Worm (Caenorhabditis elegans) whole organism, L4 larva: Measurements from ENCODE around the gene semo-1.

Experiments used
- D1046.2 ChIP-seq: fragments of 200-800 bp; sonication (Bioruptor generic); IDR thresholded peaks from 2 replicates; pipeline ENCODE4 v1.3.6; 2022; ENCODE audit warnings: missing genetic modification characterization, missing compliant biosample characterization
- F49E8.2 ChIP-seq: sonication (generic microtip); optimal IDR thresholded peaks from 2 replicates; lab custom pipeline; 2016; ENCODE audit warnings: missing compliant biosample characterization, mild to moderate bottlenecking, missing genetic modification characterization, borderline replicate concordance
- ctbp-1 ChIP-seq: fragments of 200-800 bp; sonication (Bioruptor generic); IDR thresholded peaks from 2 replicates; pipeline ENCODE4 v1.3.6; 2022; ENCODE audit warnings: missing genetic modification reagents, missing genetic modification characterization, missing compliant biosample characterization
- daf-16 ChIP-seq, 3 experiments: sonication (generic microtip); optimal IDR thresholded peaks; 2 replicates each; lab custom pipeline; 2016 to 2017; ENCODE audit warnings: missing genetic modification characterization in 3 of 3, missing genetic modification reagents in 3 of 3, mild to moderate bottlenecking in 2 of 3, missing compliant biosample characterization in 2 of 3, missing biosample characterization in 1 of 3, moderate library complexity in 1 of 3
- daf-8 ChIP-seq: fragments of 200-800 bp; sonication (Bioruptor generic); IDR thresholded peaks from 2 replicates; pipeline ENCODE4 v1.3.6; 2022; ENCODE audit warnings: missing genetic modification characterization, missing compliant biosample characterization
- hif-1 ChIP-seq, 2 experiments: sonication (generic microtip); optimal IDR thresholded peaks; 2 replicates each; lab custom pipeline; 2016 to 2017; ENCODE audit warnings: missing compliant biosample characterization in 2 of 2, missing genetic modification characterization in 2 of 2, missing genetic modification reagents in 2 of 2, missing genotype in 2 of 2, mild to moderate bottlenecking in 1 of 2
- lin-29 ChIP-seq: fragments of 200-800 bp; sonication (Bioruptor generic); IDR thresholded peaks from 2 replicates; pipeline ENCODE4 v1.3.6; 2022; ENCODE audit warnings: missing genetic modification reagents, missing genetic modification characterization, missing compliant biosample characterization
- lin-39 ChIP-seq: fragments of 150-350 bp; optimal IDR thresholded peaks from 2 replicates; lab custom pipeline; 2014; ENCODE audit warnings: missing biosample characterization, missing genetic modification reagents, missing genetic modification characterization
- mxl-3 ChIP-seq: fragments of 200-800 bp; sonication (Bioruptor generic); optimal IDR thresholded peaks from 2 replicates; lab custom pipeline; 2018; ENCODE audit warnings: mild to moderate bottlenecking, missing genetic modification characterization, missing compliant biosample characterization
- nhr-10 ChIP-seq: fragments of 150-350 bp; optimal IDR thresholded peaks from 2 replicates; lab custom pipeline; 2014; ENCODE audit warnings: missing biosample characterization, missing genetic modification characterization
- nhr-11 ChIP-seq: fragments of 150-350 bp; optimal IDR thresholded peaks from 2 replicates; lab custom pipeline; 2014; ENCODE audit warnings: missing biosample characterization, missing genetic modification characterization
- set-16 ChIP-seq: fragments of 200-800 bp; sonication (Bioruptor generic); IDR thresholded peaks from 2 replicates; pipeline ENCODE4 v1.3.6; 2022; ENCODE audit warnings: missing genetic modification reagents, missing genetic modification characterization, missing compliant biosample characterization
- snpc-4 ChIP-seq: fragments of 150-350 bp; optimal IDR thresholded peaks from 2 replicates; lab custom pipeline; 2014; ENCODE audit warnings: missing biosample characterization, missing genetic modification characterization
- unc-39 ChIP-seq: sonication (generic microtip); optimal IDR thresholded peaks from 2 replicates; lab custom pipeline; 2017; ENCODE audit warnings: missing biosample characterization, missing genetic modification characterization

- no peak for TF ChIP-seq mxl-3
- no peak for TF ChIP-seq lin-29
- TF ChIP-seq set-16 (GFP tag; lab: Robert Waterston, UW) = no peak
- TF ChIP-seq unc-39 (tag; lab: Kevin White, UChicago) = no peak
- TF ChIP-seq daf-8 (GFP tag; lab: Robert Waterston, UW) = no peak
- TF ChIP-seq nhr-11 = no peak
- no peak for TF ChIP-seq nhr-10 (tag; lab: Kevin White, UChicago)
- TF ChIP-seq ctbp-1 (GFP tag; lab: Robert Waterston, UW) = no peak
- no peak for TF ChIP-seq F49E8.2 (tag; lab: Kevin White, UChicago)
- no peak for TF ChIP-seq D1046.2 (GFP tag; lab: Robert Waterston, UW)
- TF ChIP-seq hif-1 (tag; optimal IDR thresholded peaks at IDR 0.05; lab: Kevin White, UChicago) = no peak
- no peak for TF ChIP-seq snpc-4
- no peak for TF ChIP-seq daf-16 (GFP tag; optimal IDR thresholded peaks at IDR 0.05; lab: Kevin White, UChicago)
- TF ChIP-seq daf-16 (tag; optimal IDR thresholded peaks at IDR 0.05; lab: Kevin White, UChicago) = no peak
- TF ChIP-seq lin-39 (tag; lab: Kevin White, UChicago) = no peak
Observed at ce11 chrIV:14008709-14009108, 42.3 kb upstream of the semo-1 start.
